Worm (Caenorhabditis elegans) whole organism, L4 larva: Measurements from ENCODE around the gene gpa-1.
A peak's percentile ranks its signal among the peaks of the same experiment; 100 is the strongest.

Experiments used
- F26F4.8 ChIP-seq: fragments of 200-800 bp; sonication (Bioruptor generic); conservative IDR thresholded peaks from 2 replicates; pipeline ENCODE4 v1.3.6; 2022; ENCODE audit warnings: missing genetic modification characterization, missing compliant biosample characterization
- R02D3.7 ChIP-seq: fragments of 150-350 bp; sonication (generic microtip); optimal IDR thresholded peaks from 3 replicates; lab custom pipeline; 2014; ENCODE audit warnings: missing biosample characterization, missing genetic modification characterization
- T26A8.4 ChIP-seq: fragments of 200-800 bp; sonication (Bioruptor generic); IDR thresholded peaks from 2 replicates; pipeline ENCODE4 v1.3.6; 2022; ENCODE audit warnings: missing genetic modification characterization, missing compliant biosample characterization
- Y5F2A.4 ChIP-seq: fragments of 200-800 bp; sonication (Bioruptor generic); optimal IDR thresholded peaks from 2 replicates; lab custom pipeline; 2018; ENCODE audit warnings: mild to moderate bottlenecking, missing genetic modification characterization, missing compliant biosample characterization
- ZK546.5 ChIP-seq, 2 experiments: sonication (generic microtip); optimal IDR thresholded peaks; 2 replicates each; lab custom pipeline; 2017; ENCODE audit warnings: missing biosample characterization in 2 of 2, missing genetic modification characterization in 2 of 2
- aha-1 ChIP-seq: fragments of 150-350 bp; peaks from one replicate; lab custom pipeline; 2014; ENCODE audit warnings: missing biosample characterization, missing genetic modification characterization
- ceh-20 ChIP-seq: fragments of 200-800 bp; sonication (Bioruptor generic); IDR thresholded peaks from 2 replicates; pipeline ENCODE4 v1.3.6; 2022; ENCODE audit warnings: missing genetic modification reagents, missing genetic modification characterization, missing compliant biosample characterization
- ces-1 ChIP-seq: fragments of 150-350 bp; sonication (generic microtip); optimal IDR thresholded peaks from 4 replicates; lab custom pipeline; 2014; ENCODE audit warnings: missing biosample characterization, missing genetic modification reagents, missing genetic modification characterization
- daf-16 ChIP-seq, 3 experiments: sonication (generic microtip); optimal IDR thresholded peaks; 2 replicates each; lab custom pipeline; 2016 to 2017; ENCODE audit warnings: missing genetic modification characterization in 3 of 3, missing genetic modification reagents in 3 of 3, mild to moderate bottlenecking in 2 of 3, missing compliant biosample characterization in 2 of 3, missing biosample characterization in 1 of 3, moderate library complexity in 1 of 3
- daf-8 ChIP-seq: fragments of 200-800 bp; sonication (Bioruptor generic); IDR thresholded peaks from 2 replicates; pipeline ENCODE4 v1.3.6; 2022; ENCODE audit warnings: missing genetic modification characterization, missing compliant biosample characterization
- duxl-1 ChIP-seq: sonication (generic microtip); optimal IDR thresholded peaks from 2 replicates; lab custom pipeline; 2016; ENCODE audit warnings: mild to moderate bottlenecking, missing genetic modification characterization, moderate library complexity, missing compliant biosample characterization; ENCODE audit not compliant: poor library complexity
- egl-43 ChIP-seq: fragments of 200-800 bp; sonication (Bioruptor generic); IDR thresholded peaks from 2 replicates; pipeline ENCODE4 v1.3.6; 2022; ENCODE audit warnings: missing genetic modification reagents, missing genetic modification characterization, missing compliant biosample characterization
- fkh-10 ChIP-seq: fragments of 150-350 bp; optimal IDR thresholded peaks from 2 replicates; lab custom pipeline; 2014; ENCODE audit warnings: missing biosample characterization, missing genetic modification reagents, missing genetic modification characterization
- hlh-30 ChIP-seq: sonication (generic microtip); optimal IDR thresholded peaks from 2 replicates; lab custom pipeline; 2017; ENCODE audit warnings: antibody characterized with exemption, mild to moderate bottlenecking, missing genetic modification characterization, missing compliant biosample characterization; ENCODE audit not compliant: insufficient read depth
- jun-1 ChIP-seq: fragments of 150-350 bp; optimal IDR thresholded peaks from 2 replicates; lab custom pipeline; 2014; ENCODE audit warnings: missing biosample characterization, missing genetic modification reagents, missing genetic modification characterization
- lin-15B ChIP-seq: fragments of 150-350 bp; sonication (generic microtip); optimal IDR thresholded peaks from 3 replicates; lab custom pipeline; 2014; ENCODE audit warnings: missing biosample characterization, missing genetic modification characterization
- lin-29 ChIP-seq: fragments of 200-800 bp; sonication (Bioruptor generic); IDR thresholded peaks from 2 replicates; pipeline ENCODE4 v1.3.6; 2022; ENCODE audit warnings: missing genetic modification reagents, missing genetic modification characterization, missing compliant biosample characterization
- lin-38 ChIP-seq: fragments of 200-800 bp; sonication (Bioruptor generic); IDR thresholded peaks from 2 replicates; pipeline ENCODE4 v1.3.6; 2022; ENCODE audit warnings: missing genetic modification reagents, missing genetic modification characterization, missing compliant biosample characterization
- lir-3 ChIP-seq: sonication (generic microtip); optimal IDR thresholded peaks from 2 replicates; lab custom pipeline; 2016; ENCODE audit warnings: mild to moderate bottlenecking, missing genetic modification characterization, missing compliant biosample characterization
- mep-1 ChIP-seq: fragments of 150-350 bp; sonication (generic microtip); optimal IDR thresholded peaks from 3 replicates; lab custom pipeline; 2014; ENCODE audit warnings: missing biosample characterization, missing genetic modification characterization
- nhr-102 ChIP-seq: sonication (generic microtip); optimal IDR thresholded peaks from 2 replicates; lab custom pipeline; 2016; ENCODE audit warnings: mild to moderate bottlenecking, missing genetic modification characterization, moderate library complexity, missing compliant biosample characterization
- nhr-11 ChIP-seq: fragments of 150-350 bp; optimal IDR thresholded peaks from 2 replicates; lab custom pipeline; 2014; ENCODE audit warnings: missing biosample characterization, missing genetic modification characterization
- nhr-42 ChIP-seq: fragments of 200-800 bp; sonication (Bioruptor generic); IDR thresholded peaks from 2 replicates; pipeline ENCODE4 v1.3.6; 2022; ENCODE audit warnings: missing genetic modification characterization, missing compliant biosample characterization
- nhr-76 ChIP-seq: fragments of 150-350 bp; optimal IDR thresholded peaks from 2 replicates; lab custom pipeline; 2014; ENCODE audit warnings: missing biosample characterization, missing genetic modification characterization
- nhr-77 ChIP-seq: fragments of 150-350 bp; optimal IDR thresholded peaks from 2 replicates; lab custom pipeline; 2014; ENCODE audit warnings: missing biosample characterization, missing genetic modification characterization
- saeg-2 ChIP-seq: fragments of 200-800 bp; sonication (Bioruptor generic); IDR thresholded peaks from 2 replicates; pipeline ENCODE4 v1.3.6; 2022; ENCODE audit warnings: missing genetic modification reagents, missing genetic modification characterization, missing compliant biosample characterization
- skn-1 ChIP-seq: fragments of 150-350 bp; optimal IDR thresholded peaks from 2 replicates; lab custom pipeline; 2014; ENCODE audit warnings: missing biosample characterization, missing genetic modification characterization
- snpc-1.2 ChIP-seq: fragments of 200-800 bp; sonication (Bioruptor generic); IDR thresholded peaks from 2 replicates; pipeline ENCODE4 v1.3.6; 2022; ENCODE audit warnings: missing genetic modification reagents, missing genetic modification characterization, missing compliant biosample characterization
- tag-97 ChIP-seq: fragments of 200-800 bp; sonication (Bioruptor generic); IDR thresholded peaks from 2 replicates; pipeline ENCODE4 v1.3.6; 2022; ENCODE audit warnings: missing genetic modification characterization, missing compliant biosample characterization
- unc-39 ChIP-seq: sonication (generic microtip); optimal IDR thresholded peaks from 2 replicates; lab custom pipeline; 2017; ENCODE audit warnings: missing biosample characterization, missing genetic modification characterization
- unc-62 ChIP-seq, 3 experiments: fragments of 150-350 bp in 1 of 3; sonication (generic microtip); optimal IDR thresholded peaks in 2 of 3; peaks in 1 of 3; 1 replicate in 1 of 3; 2 replicates in 2 of 3; lab custom pipeline; 2014 to 2017; ENCODE audit warnings: missing biosample characterization in 3 of 3, missing genetic modification characterization in 3 of 3, missing genetic modification reagents in 3 of 3, missing genotype in 1 of 3
- zag-1 ChIP-seq: fragments of 150-350 bp; optimal IDR thresholded peaks from 2 replicates; lab custom pipeline; 2014; ENCODE audit warnings: missing biosample characterization, missing genetic modification characterization
- zfp-3 ChIP-seq: fragments of 200-800 bp; sonication (Bioruptor generic); conservative IDR thresholded peaks from 2 replicates; pipeline ENCODE4 v1.3.6; 2022; ENCODE audit warnings: missing genetic modification reagents, missing genetic modification characterization, missing compliant biosample characterization
- ztf-11 ChIP-seq: fragments of 150-350 bp; optimal IDR thresholded peaks from 2 replicates; lab custom pipeline; 2014; ENCODE audit warnings: missing biosample characterization, missing genetic modification characterization

The gpa-1 gene

ce11 chrV:11217394-11217793 is 39.9 kb upstream of the gpa-1 start, which contains the start of gene cyp-29A2 (continued):
- TF ChIP-seq ZK546.5 (tag; optimal IDR thresholded peaks at IDR 0.05; lab: Kevin White, UChicago) = no peak
- peak; percentile 92 for TF ChIP-seq nhr-77 (tag; lab: Kevin White, UChicago)
- TF ChIP-seq aha-1 = peak; percentile 32
- TF ChIP-seq lin-38 (GFP tag; lab: Robert Waterston, UW) = no peak
- TF ChIP-seq ztf-11 (tag; lab: Kevin White, UChicago) = no peak
- TF ChIP-seq snpc-1.2 (GFP tag; lab: Robert Waterston, UW) = no peak
- TF ChIP-seq hlh-30 (tag; lab: Kevin White, UChicago) = peak; percentile 52
- TF ChIP-seq nhr-76 (tag; lab: Kevin White, UChicago) = no peak
- no peak for TF ChIP-seq egl-43 (GFP tag; lab: Robert Waterston, UW)
- no peak for TF ChIP-seq Y5F2A.4 (GFP tag; lab: Kevin White, UChicago)
- no peak for TF ChIP-seq ceh-20 (GFP tag; lab: Robert Waterston, UW)

ce11 chrV:11216137-11216536 is 38.7 kb upstream of the gpa-1 start:
- TF ChIP-seq daf-16 (GFP tag; optimal IDR thresholded peaks at IDR 0.05; lab: Kevin White, UChicago) (no peak), daf-16 (tag; optimal IDR thresholded peaks at IDR 0.05; lab: Kevin White, UChicago) (no peak), jun-1 (tag; lab: Kevin White, UChicago) (no peak), nhr-11 (tag; lab: Kevin White, UChicago) (no peak), unc-62 (GFP tag; optimal IDR thresholded peaks at IDR 0.05 in 1 of 2; lab: Kevin White, UChicago) (peak in 1 of 2 experiments; percentile 97), unc-62 (tag; optimal IDR thresholded peaks at IDR 0.05; lab: Kevin White, UChicago) (no peak)
- TF ChIP-seq, all 104 proteins: peak for 1

DNA sequence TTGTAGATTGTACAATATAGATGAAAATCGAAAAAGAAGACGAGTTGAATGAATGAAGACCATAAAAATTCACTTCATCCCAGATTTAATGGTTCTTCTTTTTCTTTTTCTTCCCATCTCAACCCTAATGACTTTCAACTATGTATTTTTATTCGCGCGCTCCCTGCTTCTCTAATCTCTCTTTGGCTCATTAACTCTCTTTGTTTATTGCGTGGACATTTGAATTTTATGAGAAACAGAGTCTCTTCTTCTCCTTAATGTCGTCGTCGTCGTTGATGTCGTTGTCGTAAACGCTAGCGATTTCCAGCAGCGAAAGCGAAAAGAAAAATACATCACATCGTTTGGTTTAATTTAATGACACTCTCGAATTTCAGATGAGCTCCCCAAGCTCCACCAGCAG is 37.1 kb upstream of the gpa-1 start:
- TF ChIP-seq tag-97 (no peak), T26A8.4 (GFP tag; lab: Robert Waterston, UW) (no peak), zag-1 (tag; lab: Kevin White, UChicago) (no peak), nhr-42 (no peak), lin-15B (tag; lab: Kevin White, UChicago) (no peak), lir-3 (tag; lab: Kevin White, UChicago) (no peak), daf-8 (no peak)

ce11 chrV:11211323-11211722 is 33.8 kb upstream of the gpa-1 start:
- TF ChIP-seq unc-62 (GFP tag; optimal IDR thresholded peaks at IDR 0.05 in 1 of 2; lab: Kevin White, UChicago) (peak in 1 of 2 experiments; percentile 44), unc-62 (tag; optimal IDR thresholded peaks at IDR 0.05; lab: Kevin White, UChicago) (no peak), daf-8 (no peak)
- TF ChIP-seq, all 104 proteins: peak for 1

ce11 chrV:11209452-11210188 is 32.1 kb upstream of the gpa-1 start:
- TF ChIP-seq unc-62 (GFP tag; optimal IDR thresholded peaks at IDR 0.05 in 1 of 2; lab: Kevin White, UChicago) (peak in 1 of 2 experiments; percentile 92), unc-62 (tag; optimal IDR thresholded peaks at IDR 0.05; lab: Kevin White, UChicago) (no peak), fkh-10 (GFP tag; lab: Kevin White, UChicago) (no peak)

DNA sequence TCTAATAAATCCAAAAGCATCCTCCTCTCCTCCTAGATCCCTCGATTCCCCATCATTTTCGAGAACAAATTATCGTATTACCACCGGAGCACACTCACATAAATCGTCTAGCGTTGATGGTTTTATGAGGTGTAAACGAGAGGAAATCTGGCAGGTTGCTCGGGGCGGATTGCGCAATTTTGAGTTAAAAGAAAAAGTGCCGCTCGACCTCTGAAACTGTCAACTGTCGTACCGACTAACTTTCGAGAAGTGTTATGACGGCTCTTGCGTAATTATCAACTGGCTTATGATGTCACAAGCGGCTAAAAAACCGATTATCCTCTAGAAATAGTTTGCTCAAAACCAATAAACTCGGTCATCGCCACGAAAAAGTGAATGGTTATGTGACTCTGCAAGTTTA is 29.0 kb upstream of the gpa-1 start:
- TF ChIP-seq ces-1 (GFP tag; lab: Kevin White, UChicago) = no peak
- TF ChIP-seq skn-1 (tag; lab: Kevin White, UChicago) = no peak
- TF ChIP-seq F26F4.8 (GFP tag; lab: Robert Waterston, UW) = no peak
- TF ChIP-seq jun-1 (tag; lab: Kevin White, UChicago) = no peak
- TF ChIP-seq nhr-11 (tag; lab: Kevin White, UChicago) = no peak
- no peak for TF ChIP-seq hlh-30 (tag; lab: Kevin White, UChicago)
- TF ChIP-seq nhr-102 (tag; lab: Kevin White, UChicago) = no peak
- TF ChIP-seq zfp-3 (GFP tag; lab: Robert Waterston, UW) = no peak
- no peak for TF ChIP-seq duxl-1 (tag; lab: Kevin White, UChicago)
- no peak for TF ChIP-seq mep-1 (tag; lab: Kevin White, UChicago)
- no peak for TF ChIP-seq saeg-2 (GFP tag; lab: Robert Waterston, UW)
- TF ChIP-seq lin-29 (GFP tag; lab: Robert Waterston, UW) = no peak
- TF ChIP-seq R02D3.7 = no peak
- TF ChIP-seq unc-39 (tag; lab: Kevin White, UChicago) = no peak
